Worm (Caenorhabditis elegans): Measurements from ENCODE around the gene F44F4.15.
A peak's percentile ranks its signal among the peaks of the same experiment; 100 is the strongest.

F44F4.15 gene

ce11 chrII:10946848-10947247 is 32.4 kb downstream of the F44F4.15 start:
- TF ChIP-seq nhr-80 (tag; optimal IDR thresholded peaks at IDR 0.05) (peak; percentile 3), hrde-1 (tag; optimal IDR thresholded peaks at IDR 0.05; ENCODE audit: borderline replicate concordance) (no peak)

ce11 chrII:10947317-10947716 is 32.9 kb downstream of the F44F4.15 start, which contains the start of the genes tceb-3 and gskl-1:
tceb-3 (minus strand) TSS chrII:10947417.
gskl-1 (plus strand) TSS chrII:10947559.
- TF ChIP-seq B0336.3 (GFP tag; IDR thresholded peaks at IDR 0.05), result no peak
- no peak for TF ChIP-seq hlh-26 (GFP tag; conservative IDR thresholded peaks at IDR 0.05)
- no peak for TF ChIP-seq rcor-1 (GFP tag; IDR thresholded peaks at IDR 0.05)
- no peak for TF ChIP-seq pbrm-1 (GFP tag; IDR thresholded peaks at IDR 0.05)
- TF ChIP-seq C17E4.6 (GFP tag; IDR thresholded peaks at IDR 0.05), result no peak
- TF ChIP-seq hmg-1.2 (GFP tag; IDR thresholded peaks at IDR 0.05), result no peak
- TF ChIP-seq attf-5 (GFP tag; optimal IDR thresholded peaks at IDR 0.05), result no peak
- TF ChIP-seq F55B11.4 (tag; optimal IDR thresholded peaks at IDR 0.05; ENCODE audit: borderline replicate concordance, insufficient read depth), result no peak
- no peak for TF ChIP-seq ztf-18 (tag; optimal IDR thresholded peaks at IDR 0.05)
- TF ChIP-seq nfyb-1 (GFP tag; IDR thresholded peaks at IDR 0.05), result no peak

ce11 chrII:10948236-10949025 is 34.0 kb downstream of the F44F4.15 start:
- no peak for TF ChIP-seq mel-28 (tag; optimal IDR thresholded peaks at IDR 0.05; ENCODE audit: borderline replicate concordance)
- no peak for TF ChIP-seq Y53G8AR.9 (GFP tag; conservative IDR thresholded peaks at IDR 0.05)
- no peak for TF ChIP-seq F37B4.10 (GFP tag; IDR thresholded peaks at IDR 0.05)
- no peak for TF ChIP-seq B0336.3 (GFP tag; IDR thresholded peaks at IDR 0.05)
- no peak for TF ChIP-seq bed-2 (GFP tag; IDR thresholded peaks at IDR 0.05)
- TF ChIP-seq lag-1 (GFP tag; IDR thresholded peaks at IDR 0.05), result no peak
- TF ChIP-seq Y95B8A.8 (GFP tag; IDR thresholded peaks at IDR 0.05), result no peak
- TF ChIP-seq nfyb-1 (GFP tag; IDR thresholded peaks at IDR 0.05), result 0 out of 2 replicates have a peak, but pooled peaks have one; percentile 17
- TF ChIP-seq ceh-58 (GFP tag; IDR thresholded peaks at IDR 0.05), result no peak
- TF ChIP-seq dpff-1 (tag; optimal IDR thresholded peaks at IDR 0.05), result no peak
- TF ChIP-seq ceh-91 (GFP tag; IDR thresholded peaks at IDR 0.05), result no peak
- no peak for TF ChIP-seq hrde-1 (tag; optimal IDR thresholded peaks at IDR 0.05; ENCODE audit: borderline replicate concordance)
- no peak for TF ChIP-seq nhr-179 (tag; optimal IDR thresholded peaks at IDR 0.05)
- TF ChIP-seq unc-62 (GFP tag; optimal IDR thresholded peaks at IDR 0.05), result no peak
- no peak for TF ChIP-seq C06A6.2 (GFP tag; conservative IDR thresholded peaks at IDR 0.05)
- TF ChIP-seq bed-1 (GFP tag; IDR thresholded peaks at IDR 0.05), result no peak
- peak; percentile 54 for TF ChIP-seq F33H1.4 (GFP tag; IDR thresholded peaks at IDR 0.05)
- no peak for TF ChIP-seq hmg-1.2 (GFP tag; IDR thresholded peaks at IDR 0.05)
- TF ChIP-seq egl-18 (GFP tag; IDR thresholded peaks at IDR 0.05), result no peak
- no peak for TF ChIP-seq nfya-1 (tag; optimal IDR thresholded peaks at IDR 0.05; ENCODE audit: borderline replicate concordance, insufficient read depth)
- no peak for TF ChIP-seq ztf-3 (GFP tag; optimal IDR thresholded peaks at IDR 0.05)
- no peak for TF ChIP-seq F39B2.1 (GFP tag; IDR thresholded peaks at IDR 0.05)
- no peak for TF ChIP-seq nhr-90 (tag; optimal IDR thresholded peaks at IDR 0.05)
- TF ChIP-seq lin-35 (GFP tag; optimal IDR thresholded peaks at IDR 0.05), result peak in 1 of 3 experiments; percentile 26
- peak; percentile 75 for TF ChIP-seq lin-54 (GFP tag; optimal IDR thresholded peaks at IDR 0.05)
- no peak for TF ChIP-seq Y67H2A.10 (GFP tag; conservative IDR thresholded peaks at IDR 0.05)
- no peak for TF ChIP-seq B0019.2 (GFP tag; conservative IDR thresholded peaks at IDR 0.05)
- no peak for TF ChIP-seq ceh-27 (GFP tag; optimal IDR thresholded peaks at IDR 0.05)
- no peak for TF ChIP-seq tbx-9 (tag; optimal IDR thresholded peaks at IDR 0.05; ENCODE audit: borderline replicate concordance)
- no peak for TF ChIP-seq pha-4 (tag; optimal IDR thresholded peaks at IDR 0.05)
- no peak for TF ChIP-seq F49E8.2 (tag; optimal IDR thresholded peaks at IDR 0.05; ENCODE audit: insufficient read depth)
- no peak for TF ChIP-seq snpc-3.4 (tag; optimal IDR thresholded peaks at IDR 0.05)
- no peak for TF ChIP-seq ztf-28 (GFP tag; IDR thresholded peaks at IDR 0.05)
- peak; percentile 57 for TF ChIP-seq efl-1 (GFP tag; optimal IDR thresholded peaks at IDR 0.05)
- no peak for TF ChIP-seq lsy-27 (tag; optimal IDR thresholded peaks at IDR 0.05; ENCODE audit: borderline replicate concordance, insufficient read depth)
